Fruit fly (Drosophila melanogaster) whole organism, embryonic: ENCODE measurements around the gene CG5815.

Experiments
- ATbp ChIP-seq: fragments of 200-800 bp; sonication (Bioruptor generic); optimal IDR thresholded peaks from 2 replicates; lab custom pipeline; 2017; ENCODE audit warnings: missing biosample characterization, mild to moderate bottlenecking, missing genetic modification characterization, missing genetic modification reagents
- Abd-B ChIP-seq: fragments of 200-800 bp; sonication (Bioruptor generic); optimal IDR thresholded peaks from 2 replicates; lab custom pipeline; 2018; ENCODE audit warnings: missing biosample characterization, mild to moderate bottlenecking, missing genetic modification characterization, moderate library complexity
- Ada2b ChIP-seq: fragments of 200-800 bp; sonication (Bioruptor generic); IDR thresholded peaks from 2 replicates; pipeline ENCODE4 v1.3.6; 2022; ENCODE audit warnings: missing biosample characterization, missing genetic modification characterization
- CG10654 ChIP-seq: fragments of 200-800 bp; sonication (Bioruptor generic); optimal IDR thresholded peaks from 2 replicates; lab custom pipeline; 2016; ENCODE audit warnings: missing biosample characterization, missing genetic modification characterization
- CG1233 ChIP-seq: fragments of 200-800 bp; sonication (Bioruptor generic); optimal IDR thresholded peaks from 4 replicates; lab custom pipeline; 2018; ENCODE audit warnings: missing biosample characterization, mild to moderate bottlenecking, missing genetic modification characterization
- CG12769 ChIP-seq: fragments of 200-800 bp; sonication (Bioruptor generic); optimal IDR thresholded peaks from 2 replicates; lab custom pipeline; 2019; ENCODE audit warnings: missing biosample characterization, mild to moderate bottlenecking, missing genetic modification characterization, moderate library complexity
- CG13287 ChIP-seq: fragments of 200-800 bp; sonication (Bioruptor generic); IDR thresholded peaks from 2 replicates; pipeline ENCODE4 v1.3.6; 2022; ENCODE audit warnings: missing biosample characterization, missing genetic modification characterization; ENCODE audit not compliant: partially characterized antibody
- CG15269 ChIP-seq: fragments of 200-800 bp; sonication (Bioruptor generic); optimal IDR thresholded peaks from 2 replicates; lab custom pipeline; 2018; ENCODE audit warnings: missing biosample characterization, mild to moderate bottlenecking, missing genetic modification characterization, moderate library complexity
- CG15601 ChIP-seq: fragments of 200-800 bp; sonication (Bioruptor generic); optimal IDR thresholded peaks from 3 replicates; lab custom pipeline; 2019; ENCODE audit warnings: missing biosample characterization, mild to moderate bottlenecking, missing genetic modification characterization, moderate library complexity
- CG16779 ChIP-seq: fragments of 200-800 bp; sonication (Bioruptor generic); IDR thresholded peaks from 2 replicates; pipeline ENCODE4 v1.3.6; 2022; ENCODE audit warnings: missing biosample characterization, missing genetic modification characterization
- CG16815 ChIP-seq: fragments of 200-800 bp; sonication (Bioruptor generic); optimal IDR thresholded peaks from 3 replicates; lab custom pipeline; 2017; ENCODE audit warnings: missing biosample characterization, mild to moderate bottlenecking, missing genetic modification characterization
- CG16863 ChIP-seq: fragments of 200-800 bp; sonication (Bioruptor generic); optimal IDR thresholded peaks from 3 replicates; lab custom pipeline; 2016; ENCODE audit warnings: missing biosample characterization, missing genetic modification characterization
- CG17328 ChIP-seq: fragments of 200-800 bp; sonication (Bioruptor generic); IDR thresholded peaks from 2 replicates; pipeline ENCODE4 v1.3.6; 2022; ENCODE audit warnings: missing biosample characterization, missing genetic modification characterization
- CG18476 ChIP-seq: fragments of 200-800 bp; sonication (Bioruptor generic); optimal IDR thresholded peaks from 2 replicates; lab custom pipeline; 2016; ENCODE audit warnings: missing biosample characterization, mild to moderate bottlenecking, missing genetic modification characterization
- CG3163 ChIP-seq: fragments of 200-800 bp; sonication (Bioruptor generic); optimal IDR thresholded peaks from 3 replicates; lab custom pipeline; 2016; ENCODE audit warnings: missing biosample characterization, missing genetic modification characterization
- CG4360 ChIP-seq: fragments of 200-800 bp; sonication (Bioruptor generic); IDR thresholded peaks from 2 replicates; pipeline ENCODE4 v1.3.6; 2022; ENCODE audit warnings: missing biosample characterization, missing genetic modification characterization
- CG6272 ChIP-seq: fragments of 200-800 bp; sonication (Bioruptor generic); IDR thresholded peaks from 2 replicates; pipeline ENCODE4 v1.3.6; 2022; ENCODE audit warnings: missing biosample characterization, missing genetic modification characterization
- CG6683 ChIP-seq: fragments of 200-800 bp; sonication (Bioruptor generic); optimal IDR thresholded peaks from 2 replicates; lab custom pipeline; 2017; ENCODE audit warnings: missing biosample characterization, mild to moderate bottlenecking, missing genetic modification characterization, missing genetic modification reagents
- CG6791 ChIP-seq: fragments of 200-800 bp; sonication (Bioruptor generic); IDR thresholded peaks from 3 replicates; pipeline ENCODE4 v1.3.6; 2022; ENCODE audit warnings: missing biosample characterization, missing genetic modification characterization; ENCODE audit not compliant: partially characterized antibody
- D ChIP-seq, 2 experiments: fragments of 200-800 bp in 1 of 2; fragments of >200 bp in 1 of 2; sonication (Bioruptor generic) in 1 of 2; optimal IDR thresholded peaks; 2 replicates in 1 of 2; 3 replicates in 1 of 2; lab custom pipeline; 2017; ENCODE audit warnings: mild to moderate bottlenecking in 1 of 2, missing biosample characterization in 1 of 2, missing genetic modification characterization in 1 of 2, missing genetic modification reagents in 1 of 2
- Drgx ChIP-seq: fragments of 200-800 bp; sonication (Bioruptor generic); IDR thresholded peaks from 2 replicates; pipeline ENCODE4 v1.3.6; 2022; ENCODE audit warnings: missing biosample characterization, missing genetic modification characterization
- Gug ChIP-seq: fragments of 200-800 bp; sonication (Bioruptor generic); IDR thresholded peaks from 4 replicates; pipeline ENCODE4 v1.3.6; 2022; ENCODE audit warnings: missing biosample characterization, missing genetic modification characterization
- Hey ChIP-seq: fragments of 200-800 bp; sonication (Bioruptor generic); optimal IDR thresholded peaks from 3 replicates; lab custom pipeline; 2018; ENCODE audit warnings: missing biosample characterization, mild to moderate bottlenecking, missing genetic modification characterization
- MTF-1 ChIP-seq: fragments of 200-800 bp; sonication (Bioruptor generic); optimal IDR thresholded peaks from 2 replicates; lab custom pipeline; 2018; ENCODE audit warnings: missing biosample characterization, mild to moderate bottlenecking, missing genetic modification characterization, borderline replicate concordance
- Myb ChIP-seq: fragments of 200-800 bp; sonication (Bioruptor generic); optimal IDR thresholded peaks from 2 replicates; lab custom pipeline; 2016; ENCODE audit warnings: missing biosample characterization, missing genetic modification characterization
- Neu2 ChIP-seq: fragments of 200-800 bp; sonication (Bioruptor generic); optimal IDR thresholded peaks from 3 replicates; lab custom pipeline; 2016; ENCODE audit warnings: missing biosample characterization, missing genetic modification characterization, borderline replicate concordance
- Nf-YA ChIP-seq: fragments of 200-800 bp; sonication (Bioruptor generic); IDR thresholded peaks from 2 replicates; pipeline ENCODE4 v1.3.6; 2022; ENCODE audit warnings: missing biosample characterization, missing genetic modification characterization
- NfI ChIP-seq: fragments of 200-800 bp; sonication (Bioruptor generic); optimal IDR thresholded peaks from 3 replicates; lab custom pipeline; 2018; ENCODE audit warnings: missing biosample characterization, mild to moderate bottlenecking, missing genetic modification characterization, moderate library complexity
- PHDP ChIP-seq: fragments of 200-800 bp; sonication (Bioruptor generic); optimal IDR thresholded peaks from 3 replicates; lab custom pipeline; 2018; ENCODE audit warnings: missing biosample characterization, mild to moderate bottlenecking, missing genetic modification characterization, moderate library complexity
- Ptx1 ChIP-seq: fragments of 200-800 bp; sonication (Bioruptor generic); IDR thresholded peaks from 2 replicates; pipeline ENCODE4 v1.3.6; 2022; ENCODE audit warnings: missing biosample characterization, missing genetic modification characterization
- Taf1 ChIP-seq: fragments of 200-800 bp; sonication (Bioruptor generic); IDR thresholded peaks from 2 replicates; pipeline ENCODE4 v1.3.6; 2022; ENCODE audit warnings: missing biosample characterization, missing genetic modification characterization
- ac ChIP-seq: fragments of 200-800 bp; sonication (Bioruptor generic); optimal IDR thresholded peaks from 3 replicates; lab custom pipeline; 2017; ENCODE audit warnings: missing biosample characterization, mild to moderate bottlenecking, missing genetic modification characterization
- amos ChIP-seq: fragments of 200-800 bp; sonication (Bioruptor generic); IDR thresholded peaks from 2 replicates; pipeline ENCODE4 v1.3.6; 2022; ENCODE audit warnings: missing biosample characterization, missing genetic modification characterization; ENCODE audit not compliant: partially characterized antibody
- ap ChIP-seq: fragments of 200-800 bp; sonication (Bioruptor generic); IDR thresholded peaks from 2 replicates; pipeline ENCODE4 v1.3.6; 2022; ENCODE audit warnings: missing biosample characterization, missing genetic modification characterization
- bcd ChIP-seq: fragments of 200-800 bp; sonication (Bioruptor generic); optimal IDR thresholded peaks from 2 replicates; lab custom pipeline; 2017; ENCODE audit warnings: missing biosample characterization, mild to moderate bottlenecking, missing genetic modification characterization
- br ChIP-seq: fragments of >200 bp; optimal IDR thresholded peaks from 2 replicates; lab custom pipeline; 2017
- bsh ChIP-seq, 2 experiments: fragments of 200-800 bp; sonication (Bioruptor generic); optimal IDR thresholded peaks; 2 replicates each; lab custom pipeline; 2017 to 2018; ENCODE audit warnings: mild to moderate bottlenecking in 2 of 2, missing biosample characterization in 2 of 2, missing genetic modification characterization in 2 of 2, moderate library complexity in 1 of 2
- grau ChIP-seq: fragments of 200-800 bp; optimal IDR thresholded peaks from 3 replicates; lab custom pipeline; 2019; ENCODE audit warnings: missing biosample characterization, mild to moderate bottlenecking, missing genetic modification characterization, moderate library complexity
- hbn ChIP-seq: fragments of 200-800 bp; sonication (Bioruptor generic); IDR thresholded peaks from 2 replicates; pipeline ENCODE4 v1.3.6; 2022; ENCODE audit warnings: missing biosample characterization, missing genetic modification characterization; ENCODE audit not compliant: partially characterized antibody
- jing ChIP-seq: fragments of 200-800 bp; sonication (Bioruptor generic); optimal IDR thresholded peaks from 2 replicates; lab custom pipeline; 2018; ENCODE audit warnings: missing biosample characterization, mild to moderate bottlenecking, missing genetic modification characterization
- mam ChIP-seq: fragments of 200-800 bp; sonication (Bioruptor generic); optimal IDR thresholded peaks from 3 replicates; lab custom pipeline; 2016; ENCODE audit warnings: missing biosample characterization, missing genetic modification characterization
- nmo ChIP-seq: fragments of 200-800 bp; sonication (Bioruptor generic); optimal IDR thresholded peaks from 2 replicates; lab custom pipeline; 2018; ENCODE audit warnings: missing biosample characterization, mild to moderate bottlenecking, missing genetic modification characterization, moderate library complexity
- pfk ChIP-seq: fragments of 200-800 bp; sonication (Bioruptor generic); optimal IDR thresholded peaks from 2 replicates; lab custom pipeline; 2018; ENCODE audit warnings: missing biosample characterization, mild to moderate bottlenecking, missing genetic modification characterization, moderate library complexity
- pho ChIP-seq: fragments of 200-800 bp; sonication (Bioruptor generic); optimal IDR thresholded peaks from 2 replicates; lab custom pipeline; 2016; ENCODE audit warnings: missing biosample characterization, missing genetic modification characterization
- prd ChIP-seq, 3 experiments: fragments of >200 bp in 2 of 3; fragments of 200-800 bp in 1 of 3; sonication (Bioruptor generic) in 1 of 3; optimal IDR thresholded peaks in 2 of 3; IDR thresholded peaks in 1 of 3; 2 replicates in 2 of 3; 3 replicates in 1 of 3; pipeline versions ENCODE4 v1.3.6 to Lab custom; 2017 to 2022; ENCODE audit warnings: missing biosample characterization in 1 of 3, missing genetic modification characterization in 1 of 3
- sna ChIP-seq: fragments of 200-800 bp; sonication (Bioruptor generic); IDR thresholded peaks from 2 replicates; pipeline ENCODE4 v1.3.6; 2022; ENCODE audit warnings: missing biosample characterization, missing genetic modification characterization; ENCODE audit not compliant: partially characterized antibody
- stc ChIP-seq: fragments of 200-800 bp; sonication (Bioruptor generic); IDR thresholded peaks from 2 replicates; pipeline ENCODE4 v1.3.6; 2022; ENCODE audit warnings: missing biosample characterization, missing genetic modification characterization
- toy ChIP-seq: fragments of 200-800 bp; sonication (Bioruptor generic); IDR thresholded peaks from 2 replicates; pipeline ENCODE4 v1.3.6; 2022; ENCODE audit warnings: missing biosample characterization, missing genetic modification characterization
- unpg ChIP-seq: fragments of 200-800 bp; sonication (Bioruptor generic); optimal IDR thresholded peaks from 3 replicates; lab custom pipeline; 2018; ENCODE audit warnings: missing biosample characterization, mild to moderate bottlenecking, missing genetic modification characterization, moderate library complexity

The CG5815 gene

DNA sequence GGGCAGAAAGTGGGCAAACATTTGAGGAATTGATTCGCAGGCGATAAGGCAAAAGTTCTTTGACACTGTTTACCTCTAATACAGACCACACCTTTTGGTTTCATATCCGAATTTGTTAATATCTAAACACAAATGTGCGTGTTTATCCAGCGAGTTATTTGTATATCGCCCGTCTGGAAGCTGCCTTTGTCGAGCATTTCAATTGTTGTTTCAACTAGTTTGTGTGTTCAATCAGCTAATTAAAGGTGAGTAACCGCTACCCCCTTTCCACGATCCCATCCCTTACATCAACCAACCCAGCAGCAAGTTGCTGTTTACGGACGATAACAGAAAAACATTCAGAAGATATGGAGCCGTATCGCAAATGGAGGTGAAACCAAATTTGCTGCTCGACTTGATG, 19.0 kb downstream of the CG5815 start (continued):
- no peak for TF ChIP-seq Gug (GFP tag; lab: Robert Waterston, UW)
- TF ChIP-seq hbn = no peak
- peak; percentile 22 for TF ChIP-seq NfI (GFP tag; lab: Kevin White, UChicago)
- TF ChIP-seq pho (GFP tag; lab: Kevin White, UChicago) = peak; percentile 70
- TF ChIP-seq bsh (GFP tag; optimal IDR thresholded peaks at IDR 0.05; lab: Kevin White, UChicago) = no peak
- no peak for TF ChIP-seq CG6272 (GFP tag; lab: Robert Waterston, UW)
- no peak for TF ChIP-seq jing (GFP tag; lab: Kevin White, UChicago)
- TF ChIP-seq Taf1 (GFP tag; lab: Robert Waterston, UW) = peak; percentile 42; the same call in 1 of the 2 replicates
- no peak for TF ChIP-seq CG13287 (GFP tag; lab: Robert Waterston, UW)
- no peak for TF ChIP-seq CG4360
- no peak for TF ChIP-seq CG16815 (GFP tag; lab: Kevin White, UChicago)
- no peak for TF ChIP-seq CG17328 (GFP tag; lab: Robert Waterston, UW)
- TF ChIP-seq ATbp = peak; percentile 63
- TF ChIP-seq MTF-1 (GFP tag; lab: Kevin White, UChicago) = peak; percentile 9
- peak; percentile 7 for TF ChIP-seq CG15269 (tag; lab: Kevin White, UChicago)
- TF ChIP-seq CG16863 = no peak
- TF ChIP-seq sna (GFP tag; lab: Robert Waterston, UW) = no peak
- no peak for TF ChIP-seq Ptx1 (GFP tag; lab: Robert Waterston, UW)
- TF ChIP-seq Ada2b (GFP tag; lab: Robert Waterston, UW) = no peak
- TF ChIP-seq CG6683 (GFP tag; lab: Kevin White, UChicago) = peak; percentile 49
- no peak for TF ChIP-seq amos (GFP tag; lab: Robert Waterston, UW)
- no peak for TF ChIP-seq Myb
- TF ChIP-seq unpg (GFP tag; lab: Kevin White, UChicago) = peak; percentile 35
- TF ChIP-seq CG1233 (GFP tag; lab: Kevin White, UChicago) = peak; percentile 48
- TF ChIP-seq pfk (GFP tag; lab: Kevin White, UChicago) = no peak
- peak; percentile 16 for TF ChIP-seq grau
- peak; percentile 25 for TF ChIP-seq Hey (tag; lab: Kevin White, UChicago)
- peak; percentile 89 for TF ChIP-seq CG12769 (tag; lab: Kevin White, UChicago)
- peak; percentile 25; the same call in 1 of the 2 replicates for TF ChIP-seq stc
- TF ChIP-seq ac (GFP tag; lab: Kevin White, UChicago) = no peak
- peak; percentile 56; the same call in 1 of the 2 replicates for TF ChIP-seq toy
- peak; percentile 19 for TF ChIP-seq CG3163 (GFP tag; lab: Kevin White, UChicago)
- no peak for TF ChIP-seq ap (GFP tag; lab: Robert Waterston, UW)
- TF ChIP-seq br = no peak
- peak; percentile 35 for TF ChIP-seq bcd (GFP tag; lab: Kevin White, UChicago)
- TF ChIP-seq CG15601 (tag; lab: Kevin White, UChicago) = peak; percentile 64
- peak; percentile 16 for TF ChIP-seq CG10654 (GFP tag; lab: Kevin White, UChicago)
- TF ChIP-seq mam (GFP tag; lab: Kevin White, UChicago) = peak; percentile 10
- TF ChIP-seq CG6791 (GFP tag; lab: Robert Waterston, UW) = no peak
- TF ChIP-seq nmo (GFP tag; lab: Kevin White, UChicago) = no peak
- peak; percentile 57 for TF ChIP-seq PHDP (tag; lab: Kevin White, UChicago)
- TF ChIP-seq Abd-B (GFP tag; lab: Kevin White, UChicago) = no peak
- TF ChIP-seq D (optimal IDR thresholded peaks at IDR 0.05; lab: Kevin White, UChicago) = no peak
- TF ChIP-seq D (GFP tag; optimal IDR thresholded peaks at IDR 0.05; lab: Kevin White, UChicago) = no peak
- TF ChIP-seq Drgx (GFP tag; lab: Robert Waterston, UW) = no peak
- no peak for TF ChIP-seq Neu2 (GFP tag; lab: Kevin White, UChicago)
- no peak for TF ChIP-seq CG18476
- no peak for TF ChIP-seq prd (optimal IDR thresholded peaks at IDR 0.05; lab: Kevin White, UChicago)
- no peak for TF ChIP-seq prd (GFP tag; IDR thresholded peaks at IDR 0.05; lab: Robert Waterston, UW)
- TF ChIP-seq Nf-YA (GFP tag; lab: Robert Waterston, UW) = no peak
- TF ChIP-seq CG16779 (GFP tag; lab: Robert Waterston, UW) = no peak
